Fruit fly (Drosophila melanogaster) whole organism, embryonic: Measurements from ENCODE around the gene CG2865.

Experiments used
- CG10267 ChIP-seq: fragments of 200-800 bp; sonication (Bioruptor generic); optimal IDR thresholded peaks from 2 replicates; lab custom pipeline; 2018; ENCODE audit warnings: missing biosample characterization, mild to moderate bottlenecking, missing genetic modification characterization, moderate library complexity
- CG11247 ChIP-seq: fragments of 200-800 bp; sonication (Bioruptor generic); IDR thresholded peaks from 2 replicates; pipeline ENCODE4 v1.3.6; 2022; ENCODE audit warnings: missing biosample characterization, missing genetic modification characterization
- CG11723 ChIP-seq: fragments of 200-800 bp; sonication (Bioruptor generic); optimal IDR thresholded peaks from 2 replicates; lab custom pipeline; 2017; ENCODE audit warnings: missing biosample characterization, mild to moderate bottlenecking, missing genetic modification characterization
- CG12769 ChIP-seq: fragments of 200-800 bp; sonication (Bioruptor generic); optimal IDR thresholded peaks from 2 replicates; lab custom pipeline; 2019; ENCODE audit warnings: missing biosample characterization, mild to moderate bottlenecking, missing genetic modification characterization, moderate library complexity
- CG13123 ChIP-seq: fragments of 200-800 bp; sonication (Bioruptor generic); optimal IDR thresholded peaks from 2 replicates; lab custom pipeline; 2016; ENCODE audit warnings: missing biosample characterization, missing genetic modification characterization
- CG13775 ChIP-seq: fragments of 200-800 bp; sonication (Bioruptor generic); optimal IDR thresholded peaks from 3 replicates; lab custom pipeline; 2017; ENCODE audit warnings: missing biosample characterization, mild to moderate bottlenecking, missing genetic modification characterization
- CG14710 ChIP-seq: fragments of 200-800 bp; sonication (Bioruptor generic); optimal IDR thresholded peaks from 3 replicates; lab custom pipeline; 2019; ENCODE audit warnings: missing biosample characterization, mild to moderate bottlenecking, missing genetic modification characterization, moderate library complexity
- CG1529 ChIP-seq: fragments of 200-800 bp; sonication (Bioruptor generic); optimal IDR thresholded peaks from 3 replicates; lab custom pipeline; 2018; ENCODE audit warnings: missing biosample characterization, missing genetic modification characterization
- CG1602 ChIP-seq: fragments of 200-800 bp; sonication (Bioruptor generic); optimal IDR thresholded peaks from 3 replicates; lab custom pipeline; 2016; ENCODE audit warnings: missing biosample characterization, missing genetic modification characterization
- CG17186 ChIP-seq: fragments of 200-800 bp; sonication (Bioruptor generic); optimal IDR thresholded peaks from 3 replicates; lab custom pipeline; 2017; ENCODE audit warnings: missing biosample characterization, missing genetic modification reagents, missing genetic modification characterization
- CG17359 ChIP-seq: fragments of 200-800 bp; sonication (Bioruptor generic); optimal IDR thresholded peaks from 3 replicates; lab custom pipeline; 2018; ENCODE audit warnings: missing biosample characterization, mild to moderate bottlenecking, missing genetic modification characterization, moderate library complexity
- CG17385 ChIP-seq: fragments of 200-800 bp; sonication (Bioruptor generic); optimal IDR thresholded peaks from 3 replicates; lab custom pipeline; 2018; ENCODE audit warnings: missing biosample characterization, mild to moderate bottlenecking, missing genetic modification characterization
- CG17829 ChIP-seq: fragments of 200-800 bp; optimal IDR thresholded peaks from 2 replicates; lab custom pipeline; 2019; ENCODE audit warnings: missing biosample characterization, mild to moderate bottlenecking, missing genetic modification characterization, moderate library complexity
- CG30431 ChIP-seq: fragments of 200-800 bp; sonication (Bioruptor generic); optimal IDR thresholded peaks from 2 replicates; lab custom pipeline; 2017; ENCODE audit warnings: missing biosample characterization, missing genetic modification characterization
- CG43689 ChIP-seq: fragments of 200-800 bp; sonication (Bioruptor generic); IDR thresholded peaks from 2 replicates; pipeline ENCODE4 v1.3.6; 2022; ENCODE audit warnings: missing biosample characterization, missing genetic modification characterization
- CG4820 ChIP-seq: fragments of 200-800 bp; sonication (Bioruptor generic); optimal IDR thresholded peaks from 3 replicates; lab custom pipeline; 2016; ENCODE audit warnings: missing biosample characterization, missing genetic modification characterization
- CG6254 ChIP-seq: fragments of 200-800 bp; sonication (Bioruptor generic); optimal IDR thresholded peaks from 3 replicates; lab custom pipeline; 2017; ENCODE audit warnings: mild to moderate bottlenecking, missing biosample characterization, missing genetic modification reagents, missing genetic modification characterization
- CG6689 ChIP-seq: fragments of 200-800 bp; sonication (Bioruptor generic); IDR thresholded peaks from 2 replicates; pipeline ENCODE4 v1.3.6; 2022; ENCODE audit warnings: missing biosample characterization, missing genetic modification characterization
- CG6854 ChIP-seq: fragments of 200-800 bp; sonication (Bioruptor generic); optimal IDR thresholded peaks from 3 replicates; lab custom pipeline; 2017; ENCODE audit warnings: missing biosample characterization, mild to moderate bottlenecking, missing genetic modification characterization
- CG7786 ChIP-seq: fragments of 200-800 bp; sonication (Bioruptor generic); optimal IDR thresholded peaks from 2 replicates; lab custom pipeline; 2016; ENCODE audit warnings: missing biosample characterization, missing genetic modification characterization
- CG7928 ChIP-seq: fragments of 200-800 bp; sonication (Bioruptor generic); optimal IDR thresholded peaks from 2 replicates; lab custom pipeline; 2017; ENCODE audit warnings: missing biosample characterization, mild to moderate bottlenecking, missing genetic modification characterization
- CG8281 ChIP-seq: fragments of 200-800 bp; sonication (Bioruptor generic); optimal IDR thresholded peaks from 2 replicates; lab custom pipeline; 2018; ENCODE audit warnings: missing biosample characterization, mild to moderate bottlenecking, missing genetic modification characterization, moderate library complexity
- CG9437 ChIP-seq: fragments of 200-800 bp; sonication (Bioruptor generic); optimal IDR thresholded peaks from 2 replicates; lab custom pipeline; 2018; ENCODE audit warnings: missing biosample characterization, mild to moderate bottlenecking, missing genetic modification characterization
- CG9876 ChIP-seq: fragments of 200-800 bp; sonication (Bioruptor generic); optimal IDR thresholded peaks from 2 replicates; lab custom pipeline; 2016; ENCODE audit warnings: missing biosample characterization, missing genetic modification characterization
- D19A ChIP-seq: fragments of 200-800 bp; optimal IDR thresholded peaks from 3 replicates; lab custom pipeline; 2019; ENCODE audit warnings: missing biosample characterization, mild to moderate bottlenecking, missing genetic modification characterization, moderate library complexity
- Doc3 ChIP-seq: fragments of 200-800 bp; sonication (Bioruptor generic); IDR thresholded peaks from 3 replicates; pipeline ENCODE4 v1.3.6; 2022; ENCODE audit warnings: missing biosample characterization, missing genetic modification characterization; ENCODE audit not compliant: partially characterized antibody
- Fer2 ChIP-seq: fragments of 200-800 bp; sonication (Bioruptor generic); optimal IDR thresholded peaks from 2 replicates; lab custom pipeline; 2018; ENCODE audit warnings: missing biosample characterization, mild to moderate bottlenecking, missing genetic modification characterization, moderate library complexity
- Hey ChIP-seq: fragments of 200-800 bp; sonication (Bioruptor generic); optimal IDR thresholded peaks from 3 replicates; lab custom pipeline; 2018; ENCODE audit warnings: missing biosample characterization, mild to moderate bottlenecking, missing genetic modification characterization
- Nf-YA ChIP-seq: fragments of 200-800 bp; sonication (Bioruptor generic); IDR thresholded peaks from 2 replicates; pipeline ENCODE4 v1.3.6; 2022; ENCODE audit warnings: missing biosample characterization, missing genetic modification characterization
- NfI ChIP-seq: fragments of 200-800 bp; sonication (Bioruptor generic); optimal IDR thresholded peaks from 3 replicates; lab custom pipeline; 2018; ENCODE audit warnings: missing biosample characterization, mild to moderate bottlenecking, missing genetic modification characterization, moderate library complexity
- PHDP ChIP-seq: fragments of 200-800 bp; sonication (Bioruptor generic); optimal IDR thresholded peaks from 3 replicates; lab custom pipeline; 2018; ENCODE audit warnings: missing biosample characterization, mild to moderate bottlenecking, missing genetic modification characterization, moderate library complexity
- Sox102F ChIP-seq: fragments of 200-800 bp; sonication (Bioruptor generic); optimal IDR thresholded peaks from 2 replicates; lab custom pipeline; 2018; ENCODE audit warnings: missing biosample characterization, mild to moderate bottlenecking, missing genetic modification characterization, moderate library complexity
- bsh ChIP-seq, 2 experiments: fragments of 200-800 bp; sonication (Bioruptor generic); optimal IDR thresholded peaks; 2 replicates each; lab custom pipeline; 2017 to 2018; ENCODE audit warnings: mild to moderate bottlenecking in 2 of 2, missing biosample characterization in 2 of 2, missing genetic modification characterization in 2 of 2, moderate library complexity in 1 of 2
- en ChIP-seq: fragments of 200-800 bp; sonication (Bioruptor generic); optimal IDR thresholded peaks from 2 replicates; lab custom pipeline; 2016; ENCODE audit warnings: missing biosample characterization, missing genetic modification characterization
- esg ChIP-seq: fragments of 200-800 bp; sonication (Bioruptor generic); conservative IDR thresholded peaks from 2 replicates; pipeline ENCODE4 v1.3.6; 2022; ENCODE audit warnings: missing biosample characterization, missing genetic modification characterization
- ind ChIP-seq: fragments of 200-800 bp; sonication (Bioruptor generic); optimal IDR thresholded peaks from 3 replicates; lab custom pipeline; 2016; ENCODE audit warnings: missing biosample characterization, missing genetic modification characterization
- jigr1 ChIP-seq: fragments of 200-800 bp; sonication (Bioruptor generic); IDR thresholded peaks from 3 replicates; pipeline ENCODE4 v1.3.6; 2022; ENCODE audit warnings: missing biosample characterization, missing genetic modification characterization
- kay ChIP-seq: fragments of 200-800 bp; sonication (Bioruptor generic); optimal IDR thresholded peaks from 2 replicates; lab custom pipeline; 2016; ENCODE audit warnings: missing biosample characterization, missing genetic modification characterization
- ken ChIP-seq: fragments of 200-800 bp; sonication (Bioruptor generic); IDR thresholded peaks from 3 replicates; pipeline ENCODE4 v1.3.6; 2022; ENCODE audit warnings: missing biosample characterization, missing genetic modification characterization
- nom ChIP-seq: fragments of 200-800 bp; sonication (Bioruptor generic); optimal IDR thresholded peaks from 2 replicates; lab custom pipeline; 2017; ENCODE audit warnings: missing biosample characterization, missing genetic modification characterization, mild to moderate bottlenecking, moderate library complexity, missing genetic modification reagents
- otp ChIP-seq: fragments of 200-800 bp; sonication (Bioruptor generic); IDR thresholded peaks from 3 replicates; pipeline ENCODE4, ENCODE4 v1.3.6; 2022; ENCODE audit warnings: missing biosample characterization, missing genetic modification characterization
- pnt ChIP-seq: fragments of 200-800 bp; sonication (Bioruptor generic); optimal IDR thresholded peaks from 3 replicates; lab custom pipeline; 2016; ENCODE audit warnings: missing biosample characterization, missing genetic modification characterization
- scrt ChIP-seq: fragments of 200-800 bp; sonication (Bioruptor generic); optimal IDR thresholded peaks from 2 replicates; lab custom pipeline; 2018; ENCODE audit warnings: missing biosample characterization, mild to moderate bottlenecking, missing genetic modification characterization, moderate library complexity
- slbo ChIP-seq: fragments of 200-800 bp; sonication (Bioruptor generic); IDR thresholded peaks from 2 replicates; pipeline ENCODE4 v1.3.6; 2022; ENCODE audit warnings: missing biosample characterization, missing genetic modification characterization
- sqz ChIP-seq: fragments of 200-800 bp; sonication (Bioruptor generic); optimal IDR thresholded peaks from 3 replicates; lab custom pipeline; 2018; ENCODE audit warnings: missing biosample characterization, mild to moderate bottlenecking, missing genetic modification characterization
- ssp ChIP-seq: fragments of 200-800 bp; sonication (Bioruptor generic); IDR thresholded peaks from 2 replicates; pipeline ENCODE4 v1.3.6; 2022; ENCODE audit warnings: missing biosample characterization, missing genetic modification characterization
- tll ChIP-seq, 2 experiments: fragments of 200-800 bp in 1 of 2; fragments of >200 bp in 1 of 2; sonication (Bioruptor generic) in 1 of 2; optimal IDR thresholded peaks; 2 replicates each; lab custom pipeline; 2017 to 2019; ENCODE audit warnings: missing biosample characterization in 2 of 2, missing genetic modification characterization in 2 of 2, mild to moderate bottlenecking in 1 of 2, moderate library complexity in 1 of 2
- trh ChIP-seq: fragments of 200-800 bp; sonication (Bioruptor generic); optimal IDR thresholded peaks from 2 replicates; lab custom pipeline; 2016; ENCODE audit warnings: missing biosample characterization, missing genetic modification characterization
- ttk ChIP-seq: fragments of 200-800 bp; sonication (Bioruptor generic); IDR thresholded peaks from 2 replicates; pipeline ENCODE4 v2.1.2; 2022; ENCODE audit warnings: missing biosample characterization, missing genetic modification characterization
- wdn ChIP-seq: fragments of 200-800 bp; sonication (Bioruptor generic); IDR thresholded peaks from 2 replicates; pipeline ENCODE4 v1.3.6; 2022; ENCODE audit warnings: missing biosample characterization, missing genetic modification characterization

Gene CG2865

DNA sequence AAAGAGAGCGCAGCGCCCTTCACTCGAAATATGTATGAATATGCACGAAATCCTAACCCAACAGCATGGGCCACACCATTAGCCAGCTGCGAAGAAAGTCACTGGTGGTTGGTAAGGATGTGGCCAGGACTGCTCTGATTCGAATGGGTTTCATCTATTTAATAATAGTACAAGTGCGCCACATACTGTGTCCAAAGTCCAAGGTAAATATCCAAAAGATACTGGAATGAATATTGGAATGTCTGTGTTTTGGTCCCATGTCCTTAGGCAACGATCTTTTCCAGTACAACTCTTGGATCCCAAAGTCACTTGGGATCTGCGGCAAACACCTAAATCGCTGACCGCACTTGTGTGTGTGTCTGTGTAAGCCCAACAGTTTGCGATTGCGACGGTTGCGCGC is 13.1 kb upstream of the CG2865 start (continued):
- TF ChIP-seq PHDP (tag; lab: Kevin White, UChicago) (peak; percentile 39), en (GFP tag; lab: Kevin White, UChicago) (no peak), bsh (GFP tag; optimal IDR thresholded peaks at IDR 0.05; lab: Kevin White, UChicago) (peak; percentile 30 to 64), ssp (GFP tag; lab: Robert Waterston, UW) (peak; percentile 18; the same call in 1 of the 2 replicates), Sox102F (peak; percentile 76), CG11247 (GFP tag; lab: Robert Waterston, UW) (0 out of 2 replicates have a peak, but pooled peaks have one; percentile 31), CG1602 (GFP tag; lab: Kevin White, UChicago) (peak; percentile 26), CG6854 (no peak), CG9437 (GFP tag; lab: Kevin White, UChicago) (peak; percentile 53), CG14710 (tag; lab: Kevin White, UChicago) (no peak), CG13775 (GFP tag; lab: Kevin White, UChicago) (peak; percentile 48), ind (peak; percentile 62), Hey (tag; lab: Kevin White, UChicago) (no peak), scrt (GFP tag; lab: Kevin White, UChicago) (peak; percentile 2), wdn (no peak), slbo (GFP tag; lab: Robert Waterston, UW) (peak; percentile 56), NfI (GFP tag; lab: Kevin White, UChicago) (peak; percentile 63), otp (GFP tag; lab: Robert Waterston, UW) (peak; percentile 28; the same call in 1 of the 3 replicates), Doc3 (no peak), CG13123 (GFP tag; lab: Kevin White, UChicago) (no peak), CG9876 (no peak), esg (GFP tag; lab: Robert Waterston, UW) (peak; percentile 61), CG4820 (peak; percentile 28), CG6689 (GFP tag; lab: Robert Waterston, UW) (peak; percentile 73), CG11723 (GFP tag; lab: Kevin White, UChicago) (peak; percentile 44), CG17186 (GFP tag; lab: Kevin White, UChicago) (no peak), nom (peak; percentile 16), pnt (GFP tag; lab: Kevin White, UChicago) (peak; percentile 31), kay (peak; percentile 34), sqz (GFP tag; lab: Kevin White, UChicago) (no peak), Fer2 (no peak), CG30431 (GFP tag; lab: Kevin White, UChicago) (peak; percentile 50), CG6254 (GFP tag; lab: Kevin White, UChicago) (no peak), CG1529 (peak; percentile 23), CG7928 (GFP tag; lab: Kevin White, UChicago) (no peak), CG10267 (tag; lab: Kevin White, UChicago) (peak; percentile 4), jigr1 (GFP tag; lab: Robert Waterston, UW) (peak; percentile 64; the same call in 1 of the 3 replicates), CG43689 (GFP tag; lab: Robert Waterston, UW) (no peak), CG17829 (tag; lab: Kevin White, UChicago) (peak; percentile 16), D19A (tag; lab: Kevin White, UChicago) (peak; percentile 35), CG17385 (GFP tag; lab: Kevin White, UChicago) (no peak), CG12769 (peak; percentile 73), tll (GFP tag; optimal IDR thresholded peaks at IDR 0.05; lab: Kevin White, UChicago) (no peak), CG8281 (tag; lab: Kevin White, UChicago) (peak; percentile 23), CG17359 (tag; lab: Kevin White, UChicago) (peak; percentile 70), Nf-YA (peak; percentile 34; the same call in 1 of the 2 replicates), CG7786 (GFP tag; lab: Kevin White, UChicago) (peak; percentile 37), ttk (GFP tag; lab: Robert Waterston, UW) (peak; percentile 54; the same call in 1 of the 2 replicates), trh (GFP tag; lab: Kevin White, UChicago) (no peak), ken (GFP tag; lab: Robert Waterston, UW) (peak; percentile 38; the same call in 1 of the 3 replicates)
